Fruit fly (Drosophila melanogaster): ENCODE measurements around the gene TAF1B.

- no peak for TF ChIP-seq EcR (GFP tag; optimal IDR thresholded peaks at IDR 0.05)
- no peak for TF ChIP-seq usp (GFP tag; optimal IDR thresholded peaks at IDR 0.05)
- TF ChIP-seq psq (optimal IDR thresholded peaks at IDR 0.05), result no peak
- TF ChIP-seq Dll (optimal IDR thresholded peaks at IDR 0.05), result no peak
- TF ChIP-seq pan (optimal IDR thresholded peaks at IDR 0.05), result no peak
- TF ChIP-seq CG8478 (optimal IDR thresholded peaks at IDR 0.05), result no peak
Measured at dm6 chr3R:10093252-10094030, 50.5 kb downstream of the TAF1B start.

Measured in whole organism.